Worm (Caenorhabditis elegans) whole organism, early embryonic: ENCODE results near the gene noah-2.

Experiments
- B0310.2 ChIP-seq: sonication (generic microtip); optimal IDR thresholded peaks from 2 replicates; lab custom pipeline; 2016; ENCODE audit warnings: mild to moderate bottlenecking, missing genetic modification characterization, missing compliant biosample characterization
- F13C5.2 ChIP-seq: sonication (generic microtip); optimal IDR thresholded peaks from 2 replicates; lab custom pipeline; 2017; ENCODE audit warnings: mild to moderate bottlenecking, missing genetic modification characterization, inconsistent platforms, missing compliant biosample characterization
- aly-1 ChIP-seq: sonication (generic microtip); optimal IDR thresholded peaks from 2 replicates; lab custom pipeline; 2016; ENCODE audit warnings: missing genetic modification characterization, missing compliant biosample characterization
- ama-1 ChIP-seq: fragments of 150-350 bp; optimal IDR thresholded peaks from 2 replicates; lab custom pipeline; 2014
- ceh-13 ChIP-seq: fragments of 200-800 bp; sonication (Bioruptor generic); optimal IDR thresholded peaks from 2 replicates; lab custom pipeline; 2018; ENCODE audit warnings: mild to moderate bottlenecking, missing genetic modification characterization, missing compliant biosample characterization
- ceh-36 ChIP-seq: sonication (generic microtip); optimal IDR thresholded peaks from 2 replicates; lab custom pipeline; 2016; ENCODE audit warnings: missing genetic modification characterization, inconsistent platforms, missing compliant biosample characterization
- ets-7 ChIP-seq: sonication (generic microtip); optimal IDR thresholded peaks from 2 replicates; lab custom pipeline; 2016; ENCODE audit warnings: missing genotype, missing genetic modification characterization, missing compliant biosample characterization
- flt-1 ChIP-seq: fragments of 200-800 bp; sonication (Bioruptor generic); IDR thresholded peaks from 2 replicates; pipeline ENCODE4 v1.3.6; 2022; ENCODE audit warnings: missing genetic modification characterization, missing compliant biosample characterization
- hmbx-1 ChIP-seq: sonication (generic microtip); optimal IDR thresholded peaks from 2 replicates; lab custom pipeline; 2016; ENCODE audit warnings: mild to moderate bottlenecking, missing genetic modification characterization, missing compliant biosample characterization
- hmg-4 ChIP-seq: fragments of 200-800 bp; sonication (Bioruptor generic); optimal IDR thresholded peaks from 2 replicates; lab custom pipeline; 2018; ENCODE audit warnings: mild to moderate bottlenecking, missing genetic modification characterization, missing compliant biosample characterization
- hnd-1 ChIP-seq: sonication (generic microtip); optimal IDR thresholded peaks from 2 replicates; lab custom pipeline; 2016; ENCODE audit warnings: missing genetic modification characterization, missing compliant biosample characterization
- pes-1 ChIP-seq: fragments of 200-800 bp; sonication (Bioruptor generic); IDR thresholded peaks from 2 replicates; pipeline ENCODE4 v1.3.6; 2022; ENCODE audit warnings: missing genetic modification reagents, missing genetic modification characterization, missing compliant biosample characterization
- scrt-1 ChIP-seq: fragments of 200-800 bp; sonication (Bioruptor generic); IDR thresholded peaks from 2 replicates; pipeline ENCODE4 v1.3.6; 2022; ENCODE audit warnings: missing genetic modification characterization, missing compliant biosample characterization
- sea-1 ChIP-seq: fragments of 200-800 bp; sonication (Bioruptor generic); conservative IDR thresholded peaks from 2 replicates; pipeline ENCODE4 v1.3.6; 2022; ENCODE audit warnings: missing genetic modification characterization, missing compliant biosample characterization
- tbx-11 ChIP-seq: fragments of 200-800 bp; sonication (Bioruptor generic); IDR thresholded peaks from 2 replicates; pipeline ENCODE4 v1.3.6; 2022; ENCODE audit warnings: missing genetic modification characterization, missing compliant biosample characterization
- tbx-37 ChIP-seq: fragments of 200-800 bp; sonication (Bioruptor generic); conservative IDR thresholded peaks from 2 replicates; pipeline ENCODE4 v1.3.6; 2022; ENCODE audit warnings: missing genetic modification reagents, missing genetic modification characterization, missing compliant biosample characterization
- tra-4 ChIP-seq: sonication (generic microtip); optimal IDR thresholded peaks from 2 replicates; lab custom pipeline; 2017; ENCODE audit warnings: missing genetic modification characterization, missing compliant biosample characterization

The noah-2 gene

DNA sequence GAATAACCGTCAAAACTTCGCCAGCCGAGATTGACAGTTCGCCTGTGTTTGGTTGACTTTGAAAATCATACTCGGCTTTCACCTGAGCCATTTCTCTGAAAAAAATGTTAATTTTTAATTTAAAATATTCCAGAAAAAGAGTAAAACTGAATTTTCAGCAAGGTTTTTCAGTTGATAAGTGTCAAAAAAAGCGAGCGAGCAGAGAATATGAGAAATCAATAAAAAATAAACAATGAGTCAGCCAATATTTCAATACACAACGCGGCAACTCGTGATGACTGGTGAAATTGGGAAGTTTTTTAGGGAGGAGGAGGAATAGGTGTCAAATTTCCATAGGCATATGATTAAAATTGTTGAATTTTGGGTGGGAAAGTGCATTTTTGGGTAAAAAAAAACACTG lies 21.3 kb upstream of the noah-2 start, which contains the start of gene lst-4:
Gene lst-4, minus strand, starts transcription at position 101 of the 400 bp plus-strand sequence.
- TF ChIP-seq tbx-11 (no peak), aly-1 (no peak), hmg-4 (GFP tag; lab: Kevin White, UChicago) (no peak), scrt-1 (GFP tag; lab: Robert Waterston, UW) (no peak), tbx-37 (GFP tag; lab: Robert Waterston, UW) (no peak), B0310.2 (tag; lab: Kevin White, UChicago) (no peak), ceh-36 (tag; lab: Kevin White, UChicago) (no peak), pes-1 (GFP tag; lab: Robert Waterston, UW) (no peak)

ce11 chrIV:14070185-14070991 lies 20.7 kb upstream of the noah-2 start:
- TF ChIP-seq ama-1 (lab: Kevin White, UChicago), result no peak
- TF ChIP-seq sea-1 (GFP tag; lab: Robert Waterston, UW), result no peak
- no peak for TF ChIP-seq ceh-13 (GFP tag; lab: Kevin White, UChicago)
- TF ChIP-seq B0310.2 (tag; lab: Kevin White, UChicago), result no peak
- no peak for TF ChIP-seq scrt-1 (GFP tag; lab: Robert Waterston, UW)
- no peak for TF ChIP-seq tbx-11
- TF ChIP-seq tbx-37 (GFP tag; lab: Robert Waterston, UW), result no peak
- TF ChIP-seq hmg-4 (GFP tag; lab: Kevin White, UChicago), result no peak
- no peak for TF ChIP-seq flt-1 (GFP tag; lab: Robert Waterston, UW)

- TF ChIP-seq ceh-13 (GFP tag; lab: Kevin White, UChicago) (no peak), tra-4 (tag; lab: Kevin White, UChicago) (no peak)
Measured at ce11 chrIV:14070992-14071289, 20.1 kb upstream of the noah-2 start.

ce11 chrIV:14071466-14071865 lies 19.6 kb upstream of the noah-2 start, which contains the start of gene ccar-1:
TSS of gene ccar-1 (plus strand) at chrIV:14071548.
- TF ChIP-seq hnd-1 (tag; lab: Kevin White, UChicago), result no peak
- TF ChIP-seq sea-1 (GFP tag; lab: Robert Waterston, UW), result 0 out of 2 replicates have a peak, but pooled peaks have one; percentile 63
- TF ChIP-seq hmg-4 (GFP tag; lab: Kevin White, UChicago), result peak; percentile 32
- TF ChIP-seq ama-1 (lab: Kevin White, UChicago), result no peak
- TF ChIP-seq scrt-1 (GFP tag; lab: Robert Waterston, UW), result no peak
- no peak for TF ChIP-seq ceh-13 (GFP tag; lab: Kevin White, UChicago)
- TF ChIP-seq B0310.2 (tag; lab: Kevin White, UChicago), result no peak
- no peak for TF ChIP-seq flt-1 (GFP tag; lab: Robert Waterston, UW)
- no peak for TF ChIP-seq pes-1 (GFP tag; lab: Robert Waterston, UW)
- TF ChIP-seq tbx-11, result no peak
- TF ChIP-seq F13C5.2 (tag; lab: Kevin White, UChicago), result no peak
- no peak for TF ChIP-seq hmbx-1 (tag; lab: Kevin White, UChicago)

DNA sequence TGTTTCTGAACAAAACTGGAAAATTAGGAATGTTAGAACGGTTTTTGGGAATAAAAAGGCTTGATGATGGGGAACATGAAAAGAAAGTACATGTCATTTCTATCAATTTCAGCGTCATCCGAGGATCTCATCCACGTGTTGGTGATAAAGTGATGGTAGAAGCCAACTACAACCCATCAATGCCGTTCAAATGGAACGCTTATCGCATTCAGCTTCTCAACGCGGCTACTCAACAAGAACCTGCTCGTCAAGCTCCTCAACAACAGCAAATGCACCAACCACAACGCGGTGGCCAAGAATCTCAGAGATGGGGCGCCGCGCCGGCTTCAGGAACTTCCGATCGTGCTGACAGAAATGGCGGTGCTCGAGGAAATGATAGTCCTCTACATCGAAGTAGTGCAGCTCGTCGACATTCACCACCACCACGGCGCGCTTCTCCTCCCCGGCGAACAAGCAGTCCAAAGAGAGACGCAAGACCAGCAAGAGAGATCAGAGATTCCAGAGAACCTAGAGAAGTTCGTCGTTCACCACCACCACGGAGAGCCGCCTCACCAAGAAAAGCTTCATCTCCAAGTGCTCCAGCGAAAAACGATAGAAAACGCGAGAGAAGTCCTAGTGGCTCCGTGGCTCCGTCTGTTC lies 18.9 kb upstream of the noah-2 start:
- TF ChIP-seq ama-1 (lab: Kevin White, UChicago), result no peak
- no peak for TF ChIP-seq ets-7 (tag; lab: Kevin White, UChicago)
- no peak for TF ChIP-seq aly-1
- no peak for TF ChIP-seq ceh-13 (GFP tag; lab: Kevin White, UChicago)
- TF ChIP-seq B0310.2 (tag; lab: Kevin White, UChicago), result no peak
- no peak for TF ChIP-seq tra-4 (tag; lab: Kevin White, UChicago)
- 0 out of 2 replicates have a peak, but pooled peaks have one; percentile 57 for TF ChIP-seq tbx-11
- no peak for TF ChIP-seq pes-1 (GFP tag; lab: Robert Waterston, UW)

ce11 chrIV:14074456-14074855 lies 16.6 kb upstream of the noah-2 start:
- no peak for TF ChIP-seq ama-1 (lab: Kevin White, UChicago)
- no peak for TF ChIP-seq B0310.2 (tag; lab: Kevin White, UChicago)
- no peak for TF ChIP-seq tbx-11
- TF ChIP-seq scrt-1 (GFP tag; lab: Robert Waterston, UW), result no peak
- no peak for TF ChIP-seq tra-4 (tag; lab: Kevin White, UChicago)
- TF ChIP-seq tbx-37 (GFP tag; lab: Robert Waterston, UW), result no peak
- no peak for TF ChIP-seq sea-1 (GFP tag; lab: Robert Waterston, UW)
- TF ChIP-seq aly-1, result no peak
- no peak for TF ChIP-seq F13C5.2 (tag; lab: Kevin White, UChicago)
- no peak for TF ChIP-seq hmg-4 (GFP tag; lab: Kevin White, UChicago)
- no peak for TF ChIP-seq ceh-13 (GFP tag; lab: Kevin White, UChicago)
- TF ChIP-seq ceh-36 (tag; lab: Kevin White, UChicago), result no peak
- no peak for TF ChIP-seq hmbx-1 (tag; lab: Kevin White, UChicago)
- no peak for TF ChIP-seq hnd-1 (tag; lab: Kevin White, UChicago)
- TF ChIP-seq pes-1 (GFP tag; lab: Robert Waterston, UW), result no peak

DNA sequence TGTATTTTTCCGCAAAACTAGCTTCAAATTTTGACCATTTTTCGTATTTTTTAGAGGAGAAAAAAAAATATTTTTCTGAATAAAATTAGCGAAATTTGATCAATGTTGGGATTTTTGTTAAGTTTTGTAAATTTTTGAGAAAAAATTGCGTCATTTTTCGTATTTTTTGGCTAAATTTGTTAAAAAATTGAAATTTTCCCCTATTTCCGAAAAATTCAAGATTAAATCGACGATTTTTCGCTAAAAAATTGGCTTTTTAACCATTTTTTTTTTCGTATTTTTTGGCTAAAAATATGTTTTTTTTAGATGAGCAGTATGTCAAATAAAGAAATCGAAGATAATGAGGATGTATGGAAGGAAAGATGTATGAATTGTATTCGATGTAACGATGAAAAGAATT lies 13.9 kb upstream of the noah-2 start, which contains the start of gene cfp-1:
Gene cfp-1, plus strand, starts transcription at position 301 of the 400 bp plus-strand sequence.
- TF ChIP-seq ama-1 (lab: Kevin White, UChicago) (no peak), ceh-36 (tag; lab: Kevin White, UChicago) (no peak), pes-1 (GFP tag; lab: Robert Waterston, UW) (no peak), ceh-13 (GFP tag; lab: Kevin White, UChicago) (no peak), aly-1 (no peak), ets-7 (tag; lab: Kevin White, UChicago) (no peak), flt-1 (GFP tag; lab: Robert Waterston, UW) (no peak), hnd-1 (tag; lab: Kevin White, UChicago) (no peak), hmbx-1 (tag; lab: Kevin White, UChicago) (no peak), tbx-37 (GFP tag; lab: Robert Waterston, UW) (no peak), F13C5.2 (tag; lab: Kevin White, UChicago) (no peak), B0310.2 (tag; lab: Kevin White, UChicago) (no peak), sea-1 (GFP tag; lab: Robert Waterston, UW) (no peak), hmg-4 (GFP tag; lab: Kevin White, UChicago) (no peak), tra-4 (tag; lab: Kevin White, UChicago) (no peak), tbx-11 (no peak), scrt-1 (GFP tag; lab: Robert Waterston, UW) (no peak)
